Worm (Caenorhabditis elegans) whole organism, L2 larva: Measurements from ENCODE around the gene sdz-32.
"Not testable (repeated sequence)": the region's sequence is repeated elsewhere in the genome, so short reads cannot be mapped to it uniquely, and the experiment has no call there.

Source experiments
- blmp-1 ChIP-seq: sonication (generic microtip); optimal IDR thresholded peaks from 2 replicates; lab custom pipeline; 2017; ENCODE audit warnings: missing genetic modification characterization, mild to moderate bottlenecking, missing compliant biosample characterization, antibody characterized with exemption, moderate library complexity; ENCODE audit not compliant: insufficient read depth
- elt-1 ChIP-seq: fragments of 150-350 bp; optimal IDR thresholded peaks from 2 replicates; lab custom pipeline; 2014; ENCODE audit warnings: missing biosample characterization, missing genetic modification characterization
- mab-5 ChIP-seq: fragments of 150-350 bp; optimal IDR thresholded peaks from 2 replicates; lab custom pipeline; 2014; ENCODE audit warnings: missing biosample characterization, missing genetic modification characterization
- mdl-1 ChIP-seq, 2 experiments: fragments of 150-350 bp in 1 of 2; sonication (generic microtip) in 1 of 2; optimal IDR thresholded peaks; 2 replicates each; lab custom pipeline; 2017; ENCODE audit warnings: missing biosample characterization in 2 of 2, missing genetic modification characterization in 2 of 2
- nhr-12 ChIP-seq: fragments of 150-350 bp; optimal IDR thresholded peaks from 2 replicates; lab custom pipeline; 2014; ENCODE audit warnings: missing biosample characterization, missing genetic modification characterization
- nhr-23 ChIP-seq: fragments of 150-350 bp; optimal IDR thresholded peaks from 2 replicates; lab custom pipeline; 2014; ENCODE audit warnings: missing biosample characterization, missing genetic modification reagents, missing genetic modification characterization
- nhr-237 ChIP-seq: fragments of 150-350 bp; optimal IDR thresholded peaks from 2 replicates; lab custom pipeline; 2014; ENCODE audit warnings: missing biosample characterization, missing genetic modification characterization
- skn-1 ChIP-seq: sonication (generic microtip); optimal IDR thresholded peaks from 2 replicates; lab custom pipeline; 2017; ENCODE audit warnings: missing biosample characterization, missing genetic modification characterization
- snpc-4 ChIP-seq: fragments of 150-350 bp; optimal IDR thresholded peaks from 2 replicates; lab custom pipeline; 2014; ENCODE audit warnings: missing biosample characterization, missing genetic modification characterization
- unc-62 ChIP-seq: fragments of 150-350 bp; optimal IDR thresholded peaks from 2 replicates; lab custom pipeline; 2014; ENCODE audit warnings: missing biosample characterization, missing genetic modification reagents, missing genetic modification characterization

- not testable (repeated sequence) for TF ChIP-seq snpc-4 (tag; lab: Kevin White, UChicago); blmp-1 (tag; lab: Kevin White, UChicago); mab-5 (tag; lab: Kevin White, UChicago); elt-1; unc-62 (GFP tag; lab: Kevin White, UChicago); nhr-12 (tag; lab: Kevin White, UChicago); skn-1 (tag; lab: Kevin White, UChicago); nhr-237 (tag; lab: Kevin White, UChicago); nhr-23 (tag; lab: Kevin White, UChicago); mdl-1 (tag; optimal IDR thresholded peaks at IDR 0.05; lab: Kevin White, UChicago)
These were observed 17.0 kb downstream of the sdz-32 start, which contains the start of gene fbxb-112 for ce11 chrII:3490797-3491196.
